Fruit fly (Drosophila melanogaster) S2 (cell line): ENCODE measurements around the gene CG13048.

Source experiments
- CG8478 ChIP-seq: fragments of >200 bp; optimal IDR thresholded peaks from 2 replicates; lab custom pipeline; 2018
- CTCF ChIP-seq, 2 experiments: fragments of >200 bp; optimal IDR thresholded peaks; 2 replicates each; lab custom pipeline; 2018

DNA sequence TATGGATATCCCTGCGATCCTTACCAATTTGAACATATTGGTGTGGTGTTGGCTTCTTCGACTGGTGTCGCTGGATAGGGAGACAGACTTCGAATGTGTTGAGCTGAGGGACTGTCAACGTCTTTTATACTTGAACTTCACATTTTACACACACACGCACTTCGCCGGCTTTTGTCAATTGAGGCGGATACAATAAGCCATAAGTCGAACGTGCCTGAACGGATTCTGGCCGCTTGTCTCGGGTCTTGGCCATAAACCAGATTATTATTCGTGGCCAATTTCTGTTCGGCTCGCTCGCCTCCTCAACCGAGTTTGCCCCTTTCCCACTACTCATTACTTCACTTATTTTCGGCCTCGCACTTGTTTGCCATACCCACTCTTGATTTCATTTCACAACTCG lies 19.4 kb upstream of the CG13048 start, which contains the start of gene CG13044:
- TF ChIP-seq CG8478 (lab: Kevin White, UChicago) (no peak), CTCF (optimal IDR thresholded peaks at IDR 0.05; lab: Kevin White, UChicago) (no peak)
